Fruit fly (Drosophila melanogaster): ENCODE results near the gene sstn.

Gene sstn

dm6 chr3L:15079278-15079677 is 15.2 kb downstream of the sstn start (continued):
- TF ChIP-seq CG17612 (GFP tag; IDR thresholded peaks at IDR 0.05) (no peak), croc (GFP tag; conservative IDR thresholded peaks at IDR 0.05) (no peak), Aef1 (GFP tag; IDR thresholded peaks at IDR 0.05) (no peak), CG17328 (GFP tag; IDR thresholded peaks at IDR 0.05) (no peak), dati (GFP tag; IDR thresholded peaks at IDR 0.05) (no peak), CG15011 (GFP tag; optimal IDR thresholded peaks at IDR 0.05) (no peak), CG15269 (tag; optimal IDR thresholded peaks at IDR 0.05) (no peak), CG6791 (GFP tag; IDR thresholded peaks at IDR 0.05; ENCODE audit: partially characterized antibody) (peak; percentile 65; the same call in 2 of the 3 replicates), hb (GFP tag; IDR thresholded peaks at IDR 0.05; ENCODE audit: partially characterized antibody) (no peak), CG42726 (GFP tag; IDR thresholded peaks at IDR 0.05; ENCODE audit: partially characterized antibody) (peak; percentile 40; the same call in 1 of the 2 replicates), ken (GFP tag; IDR thresholded peaks at IDR 0.05) (no peak), CG12219 (GFP tag; optimal IDR thresholded peaks at IDR 0.05) (no peak), CG13287 (GFP tag; IDR thresholded peaks at IDR 0.05; ENCODE audit: partially characterized antibody) (peak; percentile 43; the same call in 1 of the 2 replicates), Xbp1 (GFP tag; optimal IDR thresholded peaks at IDR 0.05) (no peak), CG2199 (GFP tag; IDR thresholded peaks at IDR 0.05) (peak; percentile 91), stc (GFP tag; IDR thresholded peaks at IDR 0.05) (no peak), tgo (GFP tag; IDR thresholded peaks at IDR 0.05) (no peak), CG9215 (GFP tag; IDR thresholded peaks at IDR 0.05) (no peak), CG18476 (GFP tag; optimal IDR thresholded peaks at IDR 0.05) (no peak), CG3726 (GFP tag; IDR thresholded peaks at IDR 0.05) (no peak), Lim3 (GFP tag; IDR thresholded peaks at IDR 0.05) (no peak), hbn (GFP tag; IDR thresholded peaks at IDR 0.05; ENCODE audit: partially characterized antibody) (0 out of 2 replicates have a peak, but pooled peaks have one; percentile 19), CG17568 (GFP tag; optimal IDR thresholded peaks at IDR 0.05) (no peak), tio (GFP tag; optimal IDR thresholded peaks at IDR 0.05) (no peak), yki (optimal IDR thresholded peaks at IDR 0.05) (peak; percentile 56), tup (GFP tag; optimal IDR thresholded peaks at IDR 0.05) (no peak), Gug (GFP tag; IDR thresholded peaks at IDR 0.05) (no peak), E2f2 (GFP tag; IDR thresholded peaks at IDR 0.05) (no peak), CrebB (tag; optimal IDR thresholded peaks at IDR 0.05) (no peak), wek (GFP tag; optimal IDR thresholded peaks at IDR 0.05) (no peak), schlank (tag; optimal IDR thresholded peaks at IDR 0.05) (no peak), pan (optimal IDR thresholded peaks at IDR 0.05) (no peak), pan (GFP tag; optimal IDR thresholded peaks at IDR 0.05 in 1 of 2, IDR thresholded peaks at IDR 0.05 in 1 of 2) (no peak), dysf (GFP tag; IDR thresholded peaks at IDR 0.05) (no peak), Ets65A (GFP tag) (no peak), Sin3A (optimal IDR thresholded peaks at IDR 0.05) (no peak), CTCF (GFP tag; optimal IDR thresholded peaks at IDR 0.05) (no peak), CG7928 (GFP tag; optimal IDR thresholded peaks at IDR 0.05) (no peak), ssp (GFP tag; IDR thresholded peaks at IDR 0.05) (no peak), Dll (GFP tag; IDR thresholded peaks at IDR 0.05; ENCODE audit: partially characterized antibody) (no peak), Dp (GFP tag; optimal IDR thresholded peaks at IDR 0.05) (peak; percentile 3), disco-r (GFP tag; optimal IDR thresholded peaks at IDR 0.05) (no peak), CG17361 (GFP tag; IDR thresholded peaks at IDR 0.05) (0 out of 3 replicates have a peak, but pooled peaks have one; percentile 8), HLH4C (GFP tag; IDR thresholded peaks at IDR 0.05; ENCODE audit: partially characterized antibody) (peak; percentile 24; the same call in 1 of the 3 replicates), CG7271 (tag; optimal IDR thresholded peaks at IDR 0.05) (no peak), CG18011 (GFP tag; optimal IDR thresholded peaks at IDR 0.05) (no peak), HLHmδ (GFP tag; optimal IDR thresholded peaks at IDR 0.05) (no peak), eve (GFP tag; optimal IDR thresholded peaks at IDR 0.05) (no peak), CG2678 (tag; optimal IDR thresholded peaks at IDR 0.05) (no peak), Spps (tag; optimal IDR thresholded peaks at IDR 0.05) (no peak), CG14860 (GFP tag; IDR thresholded peaks at IDR 0.05; ENCODE audit: partially characterized antibody) (no peak), Sry-β (GFP tag; optimal IDR thresholded peaks at IDR 0.05) (no peak), slp2 (GFP tag; optimal IDR thresholded peaks at IDR 0.05) (no peak)
